Worm (Caenorhabditis elegans) whole organism, L4 larva: ENCODE measurements around the gene K02F3.9.

ENCODE experiments used
- arid-1 ChIP-seq: fragments of 200-800 bp; sonication (Bioruptor generic); conservative IDR thresholded peaks from 2 replicates; pipeline ENCODE4 v1.3.6; 2022; ENCODE audit warnings: missing genetic modification reagents, missing genetic modification characterization, missing compliant biosample characterization
- hlh-30 ChIP-seq: sonication (generic microtip); optimal IDR thresholded peaks from 2 replicates; lab custom pipeline; 2017; ENCODE audit warnings: antibody characterized with exemption, mild to moderate bottlenecking, missing genetic modification characterization, missing compliant biosample characterization; ENCODE audit not compliant: insufficient read depth
- mxl-2 ChIP-seq: fragments of 200-800 bp; sonication (Bioruptor generic); conservative IDR thresholded peaks from 2 replicates; pipeline ENCODE4 v1.3.6; 2022; ENCODE audit warnings: missing genetic modification reagents, missing genetic modification characterization, missing compliant biosample characterization
- nhr-10 ChIP-seq: fragments of 150-350 bp; optimal IDR thresholded peaks from 2 replicates; lab custom pipeline; 2014; ENCODE audit warnings: missing biosample characterization, missing genetic modification characterization
- unc-62 ChIP-seq, 3 experiments: fragments of 150-350 bp in 1 of 3; sonication (generic microtip); optimal IDR thresholded peaks in 2 of 3; peaks in 1 of 3; 1 replicate in 1 of 3; 2 replicates in 2 of 3; lab custom pipeline; 2014 to 2017; ENCODE audit warnings: missing biosample characterization in 3 of 3, missing genetic modification characterization in 3 of 3, missing genetic modification reagents in 3 of 3, missing genotype in 1 of 3
- zag-1 ChIP-seq: fragments of 150-350 bp; optimal IDR thresholded peaks from 2 replicates; lab custom pipeline; 2014; ENCODE audit warnings: missing biosample characterization, missing genetic modification characterization

ce11 chrIII:881460-881859 lies 40.3 kb upstream of the K02F3.9 start:
- TF ChIP-seq nhr-10 (tag; lab: Kevin White, UChicago) (no peak), hlh-30 (no peak), arid-1 (GFP tag; lab: Robert Waterston, UW) (no peak), unc-62 (GFP tag; optimal IDR thresholded peaks at IDR 0.05 in 1 of 2; lab: Kevin White, UChicago) (no peak), unc-62 (tag; optimal IDR thresholded peaks at IDR 0.05; lab: Kevin White, UChicago) (no peak), zag-1 (no peak), mxl-2 (GFP tag; lab: Robert Waterston, UW) (no peak)
